Worm (Caenorhabditis elegans): ENCODE measurements around the gene iars-1.

iars-1 gene

ce11 chrIV:10382894-10383293, 14.5 kb downstream of the iars-1 start:
- no peak for TF ChIP-seq tbx-37 (GFP tag; conservative IDR thresholded peaks at IDR 0.05)
- no peak for TF ChIP-seq ama-1 (optimal IDR thresholded peaks at IDR 0.05)
- no peak for TF ChIP-seq hmbx-1 (tag; optimal IDR thresholded peaks at IDR 0.05)
- TF ChIP-seq scrt-1 (GFP tag; IDR thresholded peaks at IDR 0.05) = no peak
- TF ChIP-seq F13C5.2 (tag; optimal IDR thresholded peaks at IDR 0.05) = no peak
- TF ChIP-seq B0310.2 (tag; optimal IDR thresholded peaks at IDR 0.05) = no peak
- TF ChIP-seq ets-7 (tag; optimal IDR thresholded peaks at IDR 0.05) = no peak
- TF ChIP-seq flt-1 (GFP tag; IDR thresholded peaks at IDR 0.05) = no peak
- no peak for TF ChIP-seq aly-1 (tag; optimal IDR thresholded peaks at IDR 0.05)
- no peak for TF ChIP-seq hnd-1 (tag; optimal IDR thresholded peaks at IDR 0.05)
- no peak for TF ChIP-seq ceh-13 (GFP tag; optimal IDR thresholded peaks at IDR 0.05)

- TF ChIP-seq hmg-4 (GFP tag; optimal IDR thresholded peaks at IDR 0.05) = no peak
- no peak for TF ChIP-seq hmbx-1 (tag; optimal IDR thresholded peaks at IDR 0.05)
- no peak for TF ChIP-seq B0310.2 (tag; optimal IDR thresholded peaks at IDR 0.05)
- no peak for TF ChIP-seq flt-1 (GFP tag; IDR thresholded peaks at IDR 0.05)
- TF ChIP-seq aly-1 (tag; optimal IDR thresholded peaks at IDR 0.05) = no peak
- no peak for TF ChIP-seq tbx-11 (GFP tag; IDR thresholded peaks at IDR 0.05)
These were observed 18.7 kb downstream of the iars-1 start, which contains the start of gene nfu-1 for ce11 chrIV:10387113-10387512. TSS of gene nfu-1 (plus strand) at chrIV:10387413.

ce11 chrIV:10388263-10388662, 19.9 kb downstream of the iars-1 start, which contains the start of gene R10H10.3:
TSS of gene R10H10.3 (plus strand) at chrIV:10388505.
- no peak for TF ChIP-seq ceh-13 (GFP tag; optimal IDR thresholded peaks at IDR 0.05)
- no peak for TF ChIP-seq ceh-36 (tag; optimal IDR thresholded peaks at IDR 0.05)
- no peak for TF ChIP-seq aly-1 (tag; optimal IDR thresholded peaks at IDR 0.05)
- TF ChIP-seq scrt-1 (GFP tag; IDR thresholded peaks at IDR 0.05) = no peak
- no peak for TF ChIP-seq ama-1 (optimal IDR thresholded peaks at IDR 0.05)
- TF ChIP-seq hnd-1 (tag; optimal IDR thresholded peaks at IDR 0.05) = no peak
- TF ChIP-seq sea-1 (GFP tag; conservative IDR thresholded peaks at IDR 0.05) = no peak
- TF ChIP-seq pes-1 (GFP tag; IDR thresholded peaks at IDR 0.05) = no peak
- no peak for TF ChIP-seq hmbx-1 (tag; optimal IDR thresholded peaks at IDR 0.05)
- no peak for TF ChIP-seq hmg-4 (GFP tag; optimal IDR thresholded peaks at IDR 0.05)
- TF ChIP-seq tra-4 (tag; optimal IDR thresholded peaks at IDR 0.05) = no peak
- no peak for TF ChIP-seq ets-7 (tag; optimal IDR thresholded peaks at IDR 0.05)
- no peak for TF ChIP-seq flt-1 (GFP tag; IDR thresholded peaks at IDR 0.05)
- TF ChIP-seq F13C5.2 (tag; optimal IDR thresholded peaks at IDR 0.05) = no peak
- no peak for TF ChIP-seq B0310.2 (tag; optimal IDR thresholded peaks at IDR 0.05)
- no peak for TF ChIP-seq tbx-37 (GFP tag; conservative IDR thresholded peaks at IDR 0.05)
- TF ChIP-seq tbx-11 (GFP tag; IDR thresholded peaks at IDR 0.05) = no peak

DNA sequence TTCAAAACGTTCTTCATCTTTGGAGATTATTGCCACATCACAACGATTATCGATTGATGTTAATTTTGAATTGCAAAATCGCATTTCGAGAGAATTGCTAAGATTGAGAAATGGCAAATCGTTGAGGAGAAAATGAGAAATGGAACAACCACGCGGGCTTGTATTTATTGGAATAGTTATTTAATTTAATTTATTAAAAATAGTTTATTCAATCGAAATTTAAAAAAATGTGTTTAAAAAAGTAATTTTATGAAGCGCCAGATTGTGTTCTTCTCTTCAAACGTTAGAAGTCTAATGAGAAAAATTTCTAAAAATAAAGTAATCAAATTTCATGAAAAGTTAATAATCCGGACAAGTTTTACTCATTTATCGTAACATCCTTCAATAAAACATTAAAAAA, 23.4 kb downstream of the iars-1 start, which contains the start of gene spe-26:
Gene spe-26 (minus strand): TSS at position 101 of the 400 bp plus-strand sequence.
- no peak for TF ChIP-seq B0310.2 (tag; optimal IDR thresholded peaks at IDR 0.05)
- TF ChIP-seq flt-1 (GFP tag; IDR thresholded peaks at IDR 0.05) = no peak
- no peak for TF ChIP-seq hmbx-1 (tag; optimal IDR thresholded peaks at IDR 0.05)
- no peak for TF ChIP-seq ets-7 (tag; optimal IDR thresholded peaks at IDR 0.05)
- TF ChIP-seq pes-1 (GFP tag; IDR thresholded peaks at IDR 0.05) = no peak
- TF ChIP-seq hnd-1 (tag; optimal IDR thresholded peaks at IDR 0.05) = no peak
- no peak for TF ChIP-seq ceh-13 (GFP tag; optimal IDR thresholded peaks at IDR 0.05)
- TF ChIP-seq ama-1 (optimal IDR thresholded peaks at IDR 0.05) = no peak
- TF ChIP-seq tbx-37 (GFP tag; conservative IDR thresholded peaks at IDR 0.05) = no peak
- no peak for TF ChIP-seq hmg-4 (GFP tag; optimal IDR thresholded peaks at IDR 0.05)
- TF ChIP-seq tra-4 (tag; optimal IDR thresholded peaks at IDR 0.05) = no peak
- no peak for TF ChIP-seq aly-1 (tag; optimal IDR thresholded peaks at IDR 0.05)

DNA sequence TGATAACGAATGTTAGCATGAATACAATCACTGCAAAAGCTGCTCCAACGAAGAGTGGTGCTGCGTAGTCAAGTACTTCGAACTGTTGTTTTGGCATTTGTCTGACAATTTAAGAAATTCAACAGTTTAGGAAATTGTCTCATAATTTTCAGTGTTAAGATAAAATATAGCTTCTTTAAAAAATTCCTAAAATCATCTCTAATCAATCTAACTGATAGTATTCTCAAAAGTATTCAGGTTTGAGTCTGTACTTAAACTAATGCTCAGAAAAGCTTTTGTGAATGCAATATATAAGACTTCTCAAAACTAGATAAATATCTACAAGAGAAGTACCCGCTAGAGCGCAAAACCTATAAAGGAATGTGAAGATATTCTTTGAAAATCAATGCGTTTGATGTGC, 26.5 kb downstream of the iars-1 start, which contains the start of gene R10H10.4:
Gene R10H10.4 (minus strand): TSS at position 101 of the 400 bp plus-strand sequence.
- TF ChIP-seq tbx-11 (GFP tag; IDR thresholded peaks at IDR 0.05) = no peak
- TF ChIP-seq ets-7 (tag; optimal IDR thresholded peaks at IDR 0.05) = no peak
- TF ChIP-seq ceh-36 (tag; optimal IDR thresholded peaks at IDR 0.05) = no peak

DNA sequence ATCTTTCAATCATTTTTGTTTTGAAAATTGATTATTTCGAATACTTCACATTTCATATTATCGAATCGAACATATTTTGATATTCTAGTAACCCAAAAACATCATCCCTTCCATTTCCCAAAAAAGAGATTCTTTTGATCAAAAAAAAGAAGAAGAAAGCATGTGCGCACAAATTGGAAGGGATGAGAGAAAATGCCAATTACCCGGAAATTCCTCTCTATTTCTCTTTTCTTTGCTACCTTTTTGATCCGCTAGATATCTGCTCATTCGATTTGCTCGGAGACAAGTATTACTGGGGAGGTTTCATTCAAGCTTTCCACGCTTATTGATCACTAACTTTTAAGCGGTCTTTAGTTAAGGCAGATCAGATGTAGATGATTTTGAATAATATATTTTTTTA, 28.4 kb downstream of the iars-1 start:
- TF ChIP-seq pes-1 (GFP tag; IDR thresholded peaks at IDR 0.05) = no peak
- no peak for TF ChIP-seq aly-1 (tag; optimal IDR thresholded peaks at IDR 0.05)
- no peak for TF ChIP-seq ceh-36 (tag; optimal IDR thresholded peaks at IDR 0.05)
- no peak for TF ChIP-seq B0310.2 (tag; optimal IDR thresholded peaks at IDR 0.05)
- TF ChIP-seq flt-1 (GFP tag; IDR thresholded peaks at IDR 0.05) = no peak
- no peak for TF ChIP-seq tbx-11 (GFP tag; IDR thresholded peaks at IDR 0.05)
- TF ChIP-seq hmg-4 (GFP tag; optimal IDR thresholded peaks at IDR 0.05) = no peak
- no peak for TF ChIP-seq ama-1 (optimal IDR thresholded peaks at IDR 0.05)
- no peak for TF ChIP-seq sea-1 (GFP tag; conservative IDR thresholded peaks at IDR 0.05)
- no peak for TF ChIP-seq ets-7 (tag; optimal IDR thresholded peaks at IDR 0.05)
- no peak for TF ChIP-seq hnd-1 (tag; optimal IDR thresholded peaks at IDR 0.05)
- no peak for TF ChIP-seq F13C5.2 (tag; optimal IDR thresholded peaks at IDR 0.05)
- no peak for TF ChIP-seq tra-4 (tag; optimal IDR thresholded peaks at IDR 0.05)

- TF ChIP-seq tbx-37 (GFP tag; conservative IDR thresholded peaks at IDR 0.05) (no peak), ceh-13 (GFP tag; optimal IDR thresholded peaks at IDR 0.05) (no peak), ceh-36 (tag; optimal IDR thresholded peaks at IDR 0.05) (no peak), scrt-1 (GFP tag; IDR thresholded peaks at IDR 0.05) (no peak), aly-1 (tag; optimal IDR thresholded peaks at IDR 0.05) (no peak), ama-1 (optimal IDR thresholded peaks at IDR 0.05) (no peak), hmg-4 (GFP tag; optimal IDR thresholded peaks at IDR 0.05) (no peak), ets-7 (tag; optimal IDR thresholded peaks at IDR 0.05) (no peak), B0310.2 (tag; optimal IDR thresholded peaks at IDR 0.05) (no peak), hmbx-1 (tag; optimal IDR thresholded peaks at IDR 0.05) (no peak), tbx-11 (GFP tag; IDR thresholded peaks at IDR 0.05) (no peak)
These were observed 29.8 kb downstream of the iars-1 start for ce11 chrIV:10398244-10398643.
